Worm (Caenorhabditis elegans): ENCODE measurements around the gene T02C1.1.

ce11 chrIII:9228722-9229121, 18.6 kb upstream of the T02C1.1 start, which contains the start of gene rnr-1:
- no peak for TF ChIP-seq W03F9.2 (tag; optimal IDR thresholded peaks at IDR 0.05)
- TF ChIP-seq dao-5 (tag; optimal IDR thresholded peaks at IDR 0.05): no peak

Data from whole organism, L4/young adult.